Fruit fly (Drosophila melanogaster) Kc167 (cell line): ENCODE data around the gene CG15169.

Source experiments
- Myc ChIP-seq: fragments of >200 bp; optimal IDR thresholded peaks from 2 replicates; lab custom pipeline; 2017; ENCODE audit warnings: missing external identifiers
- Sin3A ChIP-seq: fragments of >200 bp; optimal IDR thresholded peaks from 2 replicates; lab custom pipeline; 2018; ENCODE audit warnings: missing external identifiers
- h ChIP-seq: fragments of >200 bp; optimal IDR thresholded peaks from 3 replicates; lab custom pipeline; 2018; ENCODE audit warnings: missing external identifiers
- insv ChIP-seq: fragments of >200 bp; optimal IDR thresholded peaks from 3 replicates; lab custom pipeline; 2018; ENCODE audit warnings: missing external identifiers
- psq ChIP-seq: fragments of >200 bp; optimal IDR thresholded peaks from 2 replicates; lab custom pipeline; 2017; ENCODE audit warnings: missing external identifiers
- ttk ChIP-seq: sonication (Bioruptor generic); optimal IDR thresholded peaks from 2 replicates; lab custom pipeline; 2017; ENCODE audit warnings: missing external identifiers

CG15169 gene

DNA sequence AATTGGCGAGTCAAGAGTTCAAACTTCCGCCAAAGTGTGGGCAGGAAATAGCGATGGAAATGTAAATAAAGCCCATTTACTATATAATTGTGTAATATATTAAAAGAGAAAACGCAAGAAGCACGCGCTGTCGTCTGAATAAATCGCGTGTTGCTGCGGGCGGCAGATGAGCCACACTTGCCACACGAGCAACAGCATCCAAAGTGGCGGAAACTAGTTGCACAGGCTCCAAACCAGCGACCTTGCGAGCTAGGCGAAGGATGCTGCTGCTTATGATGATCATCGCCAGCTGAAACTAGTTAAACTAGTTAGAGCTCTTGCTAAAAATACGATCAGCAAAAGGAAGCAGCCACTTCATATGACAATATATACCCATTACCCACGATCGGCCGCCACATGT is 11.4 kb upstream of the CG15169 start:
- TF ChIP-seq Sin3A (lab: Kevin White, UChicago) (no peak), h (no peak), insv (lab: Kevin White, UChicago) (no peak), Myc (lab: Kevin White, UChicago) (no peak), psq (lab: Kevin White, UChicago) (no peak), ttk (lab: Kevin White, UChicago) (no peak)

DNA sequence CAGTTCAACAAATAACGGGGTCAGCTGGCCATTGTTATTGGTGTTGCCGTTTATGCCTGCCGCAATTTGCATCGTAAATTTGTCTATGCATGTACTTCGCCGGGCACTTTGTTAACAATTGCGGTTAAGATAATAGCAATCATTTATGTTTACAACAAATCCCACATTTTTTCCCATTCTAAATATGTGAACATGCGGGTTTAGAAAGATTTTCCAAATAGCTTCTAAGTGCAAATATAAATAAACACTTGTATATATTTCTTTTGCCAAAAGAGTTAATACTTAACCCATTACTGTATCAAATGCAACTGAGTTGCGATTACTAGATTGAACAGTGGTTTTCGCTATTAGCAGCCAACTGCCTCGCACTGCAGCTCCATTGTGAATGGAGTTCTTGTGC is 9.8 kb upstream of the CG15169 start:
- TF ChIP-seq h (no peak), psq (lab: Kevin White, UChicago) (no peak), Myc (lab: Kevin White, UChicago) (no peak), Sin3A (lab: Kevin White, UChicago) (no peak), insv (lab: Kevin White, UChicago) (no peak), ttk (lab: Kevin White, UChicago) (no peak)

DNA sequence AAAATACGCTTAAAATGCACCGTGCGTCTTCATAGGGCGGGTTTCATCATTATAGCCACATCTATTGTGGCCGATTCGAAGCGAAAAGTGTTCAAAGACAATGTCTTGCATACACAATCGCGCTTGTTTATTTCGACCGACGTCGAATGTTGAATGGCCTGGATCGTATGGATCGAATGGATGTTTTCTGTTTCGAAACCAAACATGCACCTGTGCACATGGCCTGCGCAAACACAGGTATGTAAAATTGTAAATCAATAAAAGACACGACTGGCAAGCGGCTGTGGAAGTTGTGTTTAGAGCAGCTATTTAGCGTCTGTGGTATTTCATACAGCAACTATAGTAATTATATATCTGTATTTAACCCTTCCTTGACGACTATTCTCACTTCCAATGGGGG is 9.3 kb upstream of the CG15169 start:
- TF ChIP-seq insv (lab: Kevin White, UChicago), result no peak
- no peak for TF ChIP-seq Myc (lab: Kevin White, UChicago)
- TF ChIP-seq Sin3A (lab: Kevin White, UChicago), result no peak
- TF ChIP-seq h, result no peak
- TF ChIP-seq psq (lab: Kevin White, UChicago), result no peak
- no peak for TF ChIP-seq ttk (lab: Kevin White, UChicago)

DNA sequence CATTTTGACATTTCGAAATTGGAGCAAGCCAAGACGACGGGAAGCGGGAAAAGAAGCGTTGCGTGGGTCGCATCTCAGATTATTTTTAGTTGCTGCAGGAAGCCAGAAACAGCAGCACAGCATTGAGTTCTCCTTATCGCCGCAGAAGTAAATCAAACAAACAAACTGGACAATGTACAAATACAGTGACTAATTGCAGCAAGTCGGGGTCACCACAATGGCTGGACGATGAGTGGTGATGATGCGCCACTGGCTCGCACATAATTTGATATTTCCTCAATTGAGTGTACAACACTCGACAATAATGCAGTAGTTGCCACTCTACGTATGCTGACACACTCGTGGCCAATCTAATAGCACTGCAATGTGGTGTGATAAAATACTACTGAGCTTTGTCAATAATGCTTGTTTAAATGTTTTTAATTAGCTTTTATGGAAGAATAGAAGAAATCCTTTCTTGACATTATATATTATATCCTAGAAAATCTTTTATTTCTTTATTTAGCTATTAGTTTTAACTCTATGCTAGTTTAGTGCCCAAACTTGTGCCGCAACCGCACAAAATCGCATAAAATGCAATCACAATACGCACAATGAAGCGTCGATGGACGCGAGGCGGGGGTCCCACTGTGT is 8.8 kb upstream of the CG15169 start:
- TF ChIP-seq Sin3A (lab: Kevin White, UChicago), result no peak
- no peak for TF ChIP-seq insv (lab: Kevin White, UChicago)
- TF ChIP-seq psq (lab: Kevin White, UChicago), result no peak
- TF ChIP-seq ttk (lab: Kevin White, UChicago), result no peak
- TF ChIP-seq Myc (lab: Kevin White, UChicago), result no peak
- TF ChIP-seq h, result no peak

DNA sequence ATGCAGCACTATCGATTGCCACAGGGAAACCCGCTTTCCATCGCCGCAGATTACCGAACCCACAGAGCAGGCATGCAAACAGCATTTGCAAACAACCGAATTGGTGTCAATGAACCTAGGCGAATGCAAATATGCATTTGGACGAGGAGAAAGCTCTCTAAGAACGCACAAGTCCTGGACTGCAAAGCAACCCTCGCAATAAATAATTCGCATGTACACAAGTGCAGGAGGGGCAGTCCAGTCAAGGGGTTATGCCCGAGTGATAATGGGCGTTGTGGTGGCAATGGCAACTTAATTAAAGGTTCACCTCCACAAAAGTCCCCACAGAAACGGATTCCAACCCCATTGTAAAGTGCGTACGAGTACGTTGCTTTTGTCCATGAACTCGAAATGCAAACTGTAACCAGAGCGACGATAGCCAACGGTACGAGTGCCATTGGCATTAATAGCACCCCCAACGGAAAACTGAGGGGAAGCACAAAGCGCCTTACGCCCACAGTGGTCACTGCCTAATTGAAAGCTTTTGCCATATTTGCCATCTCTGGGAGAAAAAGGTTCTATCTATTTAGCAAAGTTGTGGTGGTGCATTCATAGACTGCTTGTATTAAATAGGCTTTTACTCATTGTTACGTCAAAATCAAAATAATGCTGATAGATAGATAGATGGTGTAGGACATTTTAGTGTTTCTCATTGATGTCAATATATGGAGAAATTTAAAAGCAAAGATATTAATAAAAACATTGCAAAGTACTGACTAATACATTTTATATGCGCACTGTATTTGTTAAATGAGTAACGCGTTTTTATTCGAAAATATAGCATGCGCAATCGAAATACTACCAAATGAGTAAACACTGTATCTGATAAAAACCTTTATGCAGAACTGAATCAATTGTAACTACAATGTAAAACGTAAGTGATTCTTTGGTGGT is 7.7 kb upstream of the CG15169 start:
- TF ChIP-seq h (no peak), Myc (lab: Kevin White, UChicago) (no peak)

DNA sequence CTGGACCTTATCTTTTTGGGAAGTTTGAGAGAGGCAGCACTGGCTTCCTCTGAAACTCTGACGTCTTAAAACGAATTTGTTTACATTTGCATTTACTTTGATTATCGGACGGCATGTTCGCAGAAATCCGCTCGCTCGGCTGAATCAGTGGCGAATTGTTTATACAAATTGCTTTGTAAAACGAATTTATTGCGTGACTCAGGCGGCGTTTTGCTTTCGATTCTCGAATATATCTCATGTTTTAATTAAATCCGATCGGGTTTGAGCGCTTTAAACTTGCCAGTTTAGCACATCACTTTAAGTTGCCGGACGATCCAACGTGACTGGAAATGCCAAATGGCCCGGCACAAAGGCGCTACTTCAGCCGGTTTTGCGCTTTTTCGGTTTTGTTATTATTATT is 6.7 kb upstream of the CG15169 start:
- no peak for TF ChIP-seq psq (lab: Kevin White, UChicago)
- TF ChIP-seq h, result no peak
- TF ChIP-seq ttk (lab: Kevin White, UChicago), result no peak
- TF ChIP-seq Myc (lab: Kevin White, UChicago), result no peak
- TF ChIP-seq Sin3A (lab: Kevin White, UChicago), result no peak

DNA sequence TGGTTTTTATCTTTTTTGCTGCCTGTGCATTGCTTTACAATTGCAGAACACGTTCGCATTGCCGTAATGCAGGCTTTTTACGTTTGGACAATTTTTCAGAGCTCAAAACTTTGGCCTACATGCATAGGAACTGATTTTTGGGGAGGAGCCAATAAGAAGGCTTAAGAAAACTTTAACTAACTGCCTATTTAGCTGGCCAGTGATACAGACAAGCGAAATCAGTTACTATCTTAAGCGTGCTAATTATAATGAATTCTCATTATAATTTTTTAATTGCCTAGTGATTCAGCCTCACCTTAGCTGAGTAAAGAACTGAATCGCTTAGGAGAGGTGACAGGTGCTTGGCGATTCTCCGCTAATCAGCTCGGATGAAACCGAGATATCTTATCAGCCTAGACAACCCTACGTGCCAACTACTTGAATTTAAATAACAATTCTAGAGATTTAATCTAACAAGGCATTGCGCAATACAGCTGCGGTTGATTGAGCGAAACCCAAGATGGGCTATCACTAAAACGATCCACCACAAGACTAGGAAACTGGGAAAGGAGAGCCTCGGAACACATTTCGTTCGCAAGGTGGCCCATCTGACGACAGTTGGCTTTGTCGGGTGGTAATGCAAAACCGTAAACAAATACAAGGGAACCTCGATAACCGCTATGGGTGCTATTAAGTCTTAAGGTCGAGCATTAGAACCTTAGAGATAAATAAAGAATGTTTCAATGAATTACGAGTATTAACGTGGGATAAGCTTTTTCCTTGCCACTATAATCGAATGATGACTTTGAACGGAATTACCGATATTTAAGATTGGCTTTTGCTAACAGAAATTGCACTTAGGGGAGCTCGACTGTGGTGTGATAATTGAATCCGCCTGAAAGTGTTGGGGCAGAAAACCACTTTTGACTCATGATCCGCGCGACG is 5.4 kb upstream of the CG15169 start:
- TF ChIP-seq psq (lab: Kevin White, UChicago) (no peak), Myc (lab: Kevin White, UChicago) (no peak), insv (lab: Kevin White, UChicago) (no peak), Sin3A (lab: Kevin White, UChicago) (no peak), ttk (lab: Kevin White, UChicago) (no peak), h (no peak)

DNA sequence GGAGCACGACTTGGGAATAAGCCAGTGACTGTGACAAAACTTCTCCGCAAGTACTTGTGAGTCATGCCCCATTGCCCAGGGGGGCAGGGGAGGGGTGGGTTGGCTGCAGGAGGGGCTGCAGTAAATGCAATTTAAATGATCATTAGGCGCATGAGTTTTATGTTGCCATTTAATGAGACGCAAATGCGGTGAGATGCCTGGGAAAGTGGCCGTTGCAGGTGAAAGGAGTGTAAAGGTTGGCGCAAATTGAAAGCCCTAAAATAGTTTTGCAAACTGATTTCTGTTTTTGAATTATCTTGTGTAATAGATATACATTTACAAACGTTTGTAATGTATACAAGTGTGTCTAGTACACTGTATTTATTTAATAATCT is 4.7 kb upstream of the CG15169 start:
- TF ChIP-seq Sin3A (lab: Kevin White, UChicago) (no peak), Myc (lab: Kevin White, UChicago) (no peak), ttk (lab: Kevin White, UChicago) (peak; percentile 92), insv (lab: Kevin White, UChicago) (no peak), h (no peak), psq (lab: Kevin White, UChicago) (no peak)

DNA sequence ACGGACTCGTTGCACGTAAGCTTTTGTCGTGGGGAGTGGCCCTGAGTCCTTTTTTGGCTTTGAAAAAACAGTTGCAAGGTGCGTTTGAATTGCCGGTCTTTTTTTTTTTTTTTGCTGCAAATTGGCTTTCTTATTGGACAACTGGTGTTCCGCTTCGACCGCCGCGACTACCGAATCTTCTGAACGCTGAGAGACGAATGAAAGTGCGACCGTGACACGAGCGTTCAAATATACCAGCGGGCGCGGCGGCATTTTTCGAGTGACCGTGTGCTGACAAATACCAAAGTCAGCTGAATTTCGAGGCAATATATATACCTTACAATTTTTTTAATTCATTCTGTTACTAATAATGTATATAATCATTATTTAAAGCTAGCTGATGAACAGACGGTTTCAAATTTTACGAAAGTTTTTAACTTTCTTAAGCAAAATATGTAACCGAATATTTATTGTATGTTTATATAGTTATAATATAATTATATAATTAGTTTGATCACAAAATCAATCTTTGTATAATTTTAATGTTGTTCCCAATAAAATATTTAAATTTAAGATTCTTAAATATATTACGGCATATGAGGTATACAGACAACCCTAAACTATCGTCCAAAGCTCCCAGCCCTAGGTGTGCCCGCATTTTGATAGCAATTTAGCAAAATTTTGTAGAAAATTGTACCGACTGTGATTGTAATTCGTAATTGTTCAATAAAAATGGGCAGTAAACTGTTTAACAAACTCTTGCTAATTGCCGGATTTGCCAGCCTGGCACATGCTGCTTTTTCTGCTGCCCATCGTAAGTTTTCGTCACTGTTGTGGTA is 3.5 kb upstream of the CG15169 start, which contains the start of the genes Swip-1 and EMC5:
Gene Swip-1, minus strand, starts transcription at position 203 of the 818 bp plus-strand sequence.
Gene EMC5, plus strand, starts transcription at position 630 of the 818 bp plus-strand sequence.
- TF ChIP-seq psq (lab: Kevin White, UChicago) (no peak), Sin3A (lab: Kevin White, UChicago) (no peak), Myc (lab: Kevin White, UChicago) (no peak), h (no peak), insv (lab: Kevin White, UChicago) (no peak), ttk (lab: Kevin White, UChicago) (no peak)

DNA sequence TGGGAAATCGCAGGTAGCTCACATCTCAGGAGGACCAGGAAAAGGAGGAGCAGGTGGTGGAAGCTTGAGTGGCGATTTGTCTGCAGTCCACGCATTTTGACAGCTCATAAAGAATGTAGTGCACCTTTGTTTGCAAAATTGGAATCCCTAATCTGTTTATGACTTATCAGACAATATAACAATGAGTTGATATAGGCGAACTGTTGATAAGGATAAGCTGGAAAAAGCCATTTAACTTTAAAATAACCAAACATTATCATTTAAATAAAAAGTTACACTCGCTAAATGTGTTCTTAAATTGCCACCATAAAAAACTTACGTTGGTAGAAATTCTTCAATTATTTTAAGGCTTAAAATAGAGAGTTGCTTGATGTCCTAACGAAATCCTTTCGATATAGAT is 687 bp upstream of the CG15169 start, which contains the start of gene CG15170:
Gene CG15170, minus strand, starts transcription at position 101 of the 400 bp plus-strand sequence.
- TF ChIP-seq insv (lab: Kevin White, UChicago) (no peak), ttk (lab: Kevin White, UChicago) (no peak), Myc (lab: Kevin White, UChicago) (no peak), Sin3A (lab: Kevin White, UChicago) (no peak), psq (lab: Kevin White, UChicago) (no peak), h (no peak)
